Fruit fly (Drosophila melanogaster): ENCODE measurements around the gene CG8916.
A peak's percentile ranks its signal among the peaks of the same experiment; 100 is the strongest.

CG8916 gene

DNA sequence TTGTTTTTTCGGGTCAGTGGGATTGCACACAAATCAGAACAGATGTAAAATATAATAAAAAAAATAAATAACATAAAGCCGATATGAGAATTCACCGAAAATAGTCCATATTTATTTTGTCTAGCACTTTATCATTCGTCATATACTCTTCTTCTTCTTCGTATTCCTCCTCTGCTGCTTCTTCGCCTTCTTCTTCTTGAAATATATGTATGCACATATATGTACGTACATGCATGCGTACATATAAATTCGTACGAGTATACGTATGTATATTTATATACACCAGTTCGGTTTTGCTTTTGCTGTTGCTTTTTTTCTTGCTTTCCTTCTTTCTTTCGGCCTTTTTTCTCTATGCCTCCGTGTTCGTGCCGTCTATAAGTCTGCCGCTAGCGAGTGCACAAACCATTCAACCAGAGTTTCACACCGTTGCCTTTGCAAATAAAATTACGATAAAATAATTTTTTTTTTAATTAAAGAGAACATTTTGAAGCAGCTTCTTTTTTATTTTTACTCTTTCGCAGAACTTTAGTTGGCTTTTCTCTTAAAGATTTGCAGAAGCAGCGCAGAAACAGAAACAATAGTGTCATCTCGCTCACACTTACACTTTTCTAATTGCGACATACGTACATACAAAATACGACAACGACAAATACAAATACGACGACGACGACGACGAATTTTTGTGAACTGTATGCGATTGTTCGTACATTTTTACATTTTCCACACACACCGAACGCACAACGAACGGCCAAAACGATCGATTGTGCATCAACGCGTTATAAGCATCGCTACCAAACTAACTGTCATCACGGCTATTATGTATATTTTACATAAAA is 35.1 kb upstream of the CG8916 start (continued):
- TF ChIP-seq Ets97D (GFP tag; optimal IDR thresholded peaks at IDR 0.05) (peak; percentile 6), CG2120 (GFP tag; optimal IDR thresholded peaks at IDR 0.05) (no peak), hbn (GFP tag; IDR thresholded peaks at IDR 0.05; ENCODE audit: partially characterized antibody) (no peak), cwo (GFP tag; optimal IDR thresholded peaks at IDR 0.05) (no peak), zfh1 (GFP tag; IDR thresholded peaks at IDR 0.05) (no peak), grn (GFP tag; optimal IDR thresholded peaks at IDR 0.05) (no peak), oc (tag; optimal IDR thresholded peaks at IDR 0.05) (no peak), seq (GFP tag; IDR thresholded peaks at IDR 0.05) (no peak), MBD-R2 (GFP tag; IDR thresholded peaks at IDR 0.05) (peak; percentile 17; the same call in 1 of the 2 replicates), CG1603 (tag; optimal IDR thresholded peaks at IDR 0.05) (no peak), ssp (GFP tag; IDR thresholded peaks at IDR 0.05) (no peak), pzg (GFP tag; optimal IDR thresholded peaks at IDR 0.05) (peak; percentile 29), her (GFP tag; optimal IDR thresholded peaks at IDR 0.05) (no peak), wdn (GFP tag; IDR thresholded peaks at IDR 0.05) (no peak), CTCF (GFP tag; optimal IDR thresholded peaks at IDR 0.05) (peak; percentile 55), CG34224 (GFP tag; IDR thresholded peaks at IDR 0.05; ENCODE audit: partially characterized antibody) (no peak; the same call in 2 of the 3 replicates), sc (optimal IDR thresholded peaks at IDR 0.05) (no peak), sc (GFP tag; optimal IDR thresholded peaks at IDR 0.05) (no peak), CG3838 (GFP tag; optimal IDR thresholded peaks at IDR 0.05) (no peak), CG11504 (tag; optimal IDR thresholded peaks at IDR 0.05) (no peak), dati (GFP tag; IDR thresholded peaks at IDR 0.05) (no peak), emc (GFP tag; optimal IDR thresholded peaks at IDR 0.05) (no peak), CG13624 (GFP tag; optimal IDR thresholded peaks at IDR 0.05) (no peak), CG6689 (GFP tag; IDR thresholded peaks at IDR 0.05) (no peak), CG4404 (GFP tag; IDR thresholded peaks at IDR 0.05) (no peak), bab2 (GFP tag; optimal IDR thresholded peaks at IDR 0.05) (no peak), ind (GFP tag; optimal IDR thresholded peaks at IDR 0.05) (no peak), CG34422 (GFP tag; IDR thresholded peaks at IDR 0.05) (peak; percentile 39; the same call in 1 of the 3 replicates), pum (GFP tag; optimal IDR thresholded peaks at IDR 0.05) (no peak), CG7987 (GFP tag; optimal IDR thresholded peaks at IDR 0.05) (no peak), CG7839 (tag; optimal IDR thresholded peaks at IDR 0.05) (no peak), peb (GFP tag; IDR thresholded peaks at IDR 0.05) (no peak), CG7786 (GFP tag; optimal IDR thresholded peaks at IDR 0.05) (no peak), ato (GFP tag; IDR thresholded peaks at IDR 0.05; ENCODE audit: partially characterized antibody) (no peak), CG18619 (GFP tag; optimal IDR thresholded peaks at IDR 0.05) (no peak), gcm2 (GFP tag; optimal IDR thresholded peaks at IDR 0.05) (no peak), CG16815 (GFP tag; optimal IDR thresholded peaks at IDR 0.05) (no peak), Sry-β (GFP tag; optimal IDR thresholded peaks at IDR 0.05) (no peak), knrl (GFP tag; IDR thresholded peaks at IDR 0.05; ENCODE audit: partially characterized antibody) (no peak), CG12391 (tag; optimal IDR thresholded peaks at IDR 0.05) (no peak), ERR (GFP tag; optimal IDR thresholded peaks at IDR 0.05) (no peak), esg (GFP tag; conservative IDR thresholded peaks at IDR 0.05) (no peak), Lim3 (GFP tag; IDR thresholded peaks at IDR 0.05) (no peak), sens (GFP tag) (peak; percentile 46), bbx (GFP tag; IDR thresholded peaks at IDR 0.05; ENCODE audit: partially characterized antibody) (no peak), CG17328 (GFP tag; IDR thresholded peaks at IDR 0.05) (no peak), C15 (GFP tag; IDR thresholded peaks at IDR 0.05) (no peak), CG8089 (GFP tag; optimal IDR thresholded peaks at IDR 0.05) (no peak), zen (tag; optimal IDR thresholded peaks at IDR 0.05) (no peak), NK7.1 (GFP tag; optimal IDR thresholded peaks at IDR 0.05) (no peak), br (optimal IDR thresholded peaks at IDR 0.05) (no peak), CG17829 (tag; optimal IDR thresholded peaks at IDR 0.05) (peak; percentile 2)

All from whole organism, embryonic.